Worm (Caenorhabditis elegans) whole organism, young adult: ENCODE measurements around the gene acs-4.

Source experiments
- B0261.1 ChIP-seq: sonication (generic microtip); optimal IDR thresholded peaks from 2 replicates; lab custom pipeline; 2016; ENCODE audit warnings: mild to moderate bottlenecking, missing genetic modification characterization, moderate library complexity, missing compliant biosample characterization
- B0336.3 ChIP-seq: fragments of 200-800 bp; sonication (Bioruptor generic); IDR thresholded peaks from 2 replicates; pipeline ENCODE4 v1.3.6; 2022; ENCODE audit warnings: missing genetic modification characterization, missing compliant biosample characterization
- F10E7.11 ChIP-seq: sonication (generic microtip); optimal IDR thresholded peaks from 2 replicates; lab custom pipeline; 2017; ENCODE audit warnings: mild to moderate bottlenecking, missing genetic modification characterization, moderate library complexity, missing compliant biosample characterization
- F23B12.7 ChIP-seq: sonication (generic microtip); optimal IDR thresholded peaks from 2 replicates; lab custom pipeline; 2017; ENCODE audit warnings: missing genetic modification characterization, mild to moderate bottlenecking, missing compliant biosample characterization, antibody characterized with exemption, moderate library complexity; ENCODE audit not compliant: insufficient read depth
- F33H1.4 ChIP-seq: fragments of 200-800 bp; sonication (Bioruptor generic); IDR thresholded peaks from 2 replicates; pipeline ENCODE4 v1.3.6; 2022; ENCODE audit warnings: missing genetic modification reagents, missing genetic modification characterization, missing compliant biosample characterization
- F57A8.1 ChIP-seq: fragments of 200-800 bp; sonication (Bioruptor generic); optimal IDR thresholded peaks from 2 replicates; lab custom pipeline; 2018; ENCODE audit warnings: mild to moderate bottlenecking, missing genetic modification characterization, moderate library complexity, missing compliant biosample characterization
- K11D2.4 ChIP-seq: fragments of 200-800 bp; sonication (Bioruptor generic); IDR thresholded peaks from 2 replicates; pipeline ENCODE4 v1.3.6; 2022; ENCODE audit warnings: missing genetic modification reagents, missing genetic modification characterization, missing compliant biosample characterization
- T07F8.4 ChIP-seq: sonication (generic microtip); optimal IDR thresholded peaks from 2 replicates; lab custom pipeline; 2016; ENCODE audit warnings: mild to moderate bottlenecking, missing genetic modification characterization, moderate library complexity, missing compliant biosample characterization
- akir-1 ChIP-seq: fragments of 200-800 bp; sonication (Bioruptor generic); optimal IDR thresholded peaks from 2 replicates; lab custom pipeline; 2018; ENCODE audit warnings: mild to moderate bottlenecking, missing genetic modification characterization, moderate library complexity, missing compliant biosample characterization
- aptf-3 ChIP-seq: fragments of 200-800 bp; sonication (Bioruptor generic); IDR thresholded peaks from 2 replicates; pipeline ENCODE4 v1.3.6; 2022; ENCODE audit warnings: missing genetic modification characterization, missing compliant biosample characterization
- attf-3 ChIP-seq: fragments of 200-800 bp; sonication (Bioruptor generic); conservative IDR thresholded peaks from 2 replicates; pipeline ENCODE4 v1.3.6; 2022; ENCODE audit warnings: missing genetic modification reagents, missing genetic modification characterization, missing compliant biosample characterization
- attf-6 ChIP-seq: fragments of 200-800 bp; sonication (Bioruptor generic); IDR thresholded peaks from 2 replicates; pipeline ENCODE4 v1.3.6; 2022; ENCODE audit warnings: missing genetic modification reagents, missing genetic modification characterization, missing compliant biosample characterization
- ccch-3 ChIP-seq: fragments of 200-800 bp; sonication (Bioruptor generic); optimal IDR thresholded peaks from 2 replicates; lab custom pipeline; 2018; ENCODE audit warnings: mild to moderate bottlenecking, missing genetic modification characterization, missing compliant biosample characterization
- cebp-1 ChIP-seq, 2 experiments: fragments of 200-800 bp in 1 of 2; sonication (Bioruptor generic) in 1 of 2; sonication (generic microtip) in 1 of 2; IDR thresholded peaks in 1 of 2; optimal IDR thresholded peaks in 1 of 2; 2 replicates each; pipeline versions ENCODE4 v1.3.6 to Lab custom; 2017 to 2022; ENCODE audit warnings: missing compliant biosample characterization in 2 of 2, missing genetic modification characterization in 2 of 2, mild to moderate bottlenecking in 1 of 2, missing genetic modification reagents in 1 of 2, moderate library complexity in 1 of 2
- ceh-79 ChIP-seq: sonication (generic microtip); optimal IDR thresholded peaks from 2 replicates; lab custom pipeline; 2017; ENCODE audit warnings: mild to moderate bottlenecking, missing genetic modification characterization, missing compliant biosample characterization
- ceh-91 ChIP-seq: fragments of 200-800 bp; sonication (Bioruptor generic); IDR thresholded peaks from 2 replicates; pipeline ENCODE4 v1.3.6; 2022; ENCODE audit warnings: missing genetic modification reagents, missing genetic modification characterization, missing compliant biosample characterization
- chd-7 ChIP-seq: sonication (generic microtip); optimal IDR thresholded peaks from 2 replicates; lab custom pipeline; 2016; ENCODE audit warnings: mild to moderate bottlenecking, missing genetic modification characterization, moderate library complexity, missing compliant biosample characterization
- die-1 ChIP-seq: sonication (generic microtip); optimal IDR thresholded peaks from 2 replicates; lab custom pipeline; 2016; ENCODE audit warnings: missing genotype, mild to moderate bottlenecking, missing genetic modification characterization, missing compliant biosample characterization
- dpl-1 ChIP-seq: fragments of 150-350 bp; optimal IDR thresholded peaks from 2 replicates; lab custom pipeline; 2014; ENCODE audit warnings: missing biosample characterization, missing genetic modification reagents, missing genetic modification characterization
- efl-1 ChIP-seq: fragments of 150-350 bp; optimal IDR thresholded peaks from 2 replicates; lab custom pipeline; 2014; ENCODE audit warnings: missing biosample characterization, missing genetic modification reagents, missing genetic modification characterization
- ekl-4 ChIP-seq: fragments of 200-800 bp; sonication (Bioruptor generic); IDR thresholded peaks from 2 replicates; pipeline ENCODE4 v1.3.6; 2022; ENCODE audit warnings: missing genetic modification reagents, missing genetic modification characterization, missing compliant biosample characterization
- hlh-26 ChIP-seq: fragments of 200-800 bp; sonication (Bioruptor generic); conservative IDR thresholded peaks from 2 replicates; pipeline ENCODE4 v1.3.6; 2022; ENCODE audit warnings: missing genetic modification reagents, missing genetic modification characterization, missing compliant biosample characterization
- hmg-1.2 ChIP-seq: fragments of 200-800 bp; sonication (Bioruptor generic); IDR thresholded peaks from 2 replicates; pipeline ENCODE4 v1.3.6; 2022; ENCODE audit warnings: missing genetic modification reagents, missing genetic modification characterization, missing compliant biosample characterization
- hrde-1 ChIP-seq: sonication (generic microtip); optimal IDR thresholded peaks from 2 replicates; lab custom pipeline; 2016; ENCODE audit warnings: missing genetic modification characterization, mild to moderate bottlenecking, missing compliant biosample characterization, moderate library complexity, missing genotype, missing genetic modification reagents, borderline replicate concordance
- let-526 ChIP-seq: fragments of 200-800 bp; sonication (Bioruptor generic); IDR thresholded peaks from 2 replicates; pipeline ENCODE4 v1.3.6; 2022; ENCODE audit warnings: missing genetic modification reagents, missing genetic modification characterization, missing compliant biosample characterization
- lin-54 ChIP-seq: fragments of 200-800 bp; sonication (Bioruptor generic); optimal IDR thresholded peaks from 2 replicates; lab custom pipeline; 2018; ENCODE audit warnings: mild to moderate bottlenecking, missing genetic modification characterization, missing compliant biosample characterization
- lsl-1 ChIP-seq: fragments of 200-800 bp; sonication (Bioruptor generic); optimal IDR thresholded peaks from 2 replicates; lab custom pipeline; 2018; ENCODE audit warnings: mild to moderate bottlenecking, missing genetic modification characterization, moderate library complexity, missing compliant biosample characterization
- lsy-27 ChIP-seq: sonication (generic microtip); optimal IDR thresholded peaks from 2 replicates; lab custom pipeline; 2017; ENCODE audit warnings: missing genetic modification characterization, mild to moderate bottlenecking, missing compliant biosample characterization, antibody characterized with exemption, missing genotype, borderline replicate concordance; ENCODE audit not compliant: insufficient read depth
- madf-6 ChIP-seq: fragments of 200-800 bp; sonication (Bioruptor generic); IDR thresholded peaks from 2 replicates; pipeline ENCODE4 v1.3.6; 2022; ENCODE audit warnings: missing genetic modification reagents, missing genetic modification characterization, missing compliant biosample characterization
- madf-8 ChIP-seq: fragments of 200-800 bp; sonication (Bioruptor generic); conservative IDR thresholded peaks from 2 replicates; pipeline ENCODE4 v1.3.6; 2022; ENCODE audit warnings: missing genetic modification reagents, missing genetic modification characterization, missing compliant biosample characterization
- mel-28 ChIP-seq: sonication (generic microtip); optimal IDR thresholded peaks from 2 replicates; lab custom pipeline; 2016; ENCODE audit warnings: borderline replicate concordance, mild to moderate bottlenecking, missing genetic modification characterization, missing compliant biosample characterization
- mes-4 ChIP-seq: sonication (generic microtip); optimal IDR thresholded peaks from 2 replicates; lab custom pipeline; 2016; ENCODE audit warnings: missing genotype, missing genetic modification characterization, missing compliant biosample characterization
- nfyb-1 ChIP-seq: fragments of 200-800 bp; sonication (Bioruptor generic); IDR thresholded peaks from 2 replicates; pipeline ENCODE4 v1.3.6; 2022; ENCODE audit warnings: missing genetic modification reagents, missing genetic modification characterization, missing compliant biosample characterization
- nhr-120 ChIP-seq: fragments of 200-800 bp; sonication (Bioruptor generic); IDR thresholded peaks from 2 replicates; pipeline ENCODE4 v1.3.6; 2022; ENCODE audit warnings: missing genetic modification characterization, missing compliant biosample characterization
- nhr-27 ChIP-seq: fragments of 200-800 bp; sonication (Bioruptor generic); optimal IDR thresholded peaks from 2 replicates; lab custom pipeline; 2018; ENCODE audit warnings: mild to moderate bottlenecking, missing genetic modification characterization, moderate library complexity, missing compliant biosample characterization
- rcor-1 ChIP-seq: fragments of 200-800 bp; sonication (Bioruptor generic); IDR thresholded peaks from 2 replicates; pipeline ENCODE4 v1.3.6; 2022; ENCODE audit warnings: missing genetic modification reagents, missing genetic modification characterization, missing compliant biosample characterization
- sea-2 ChIP-seq: fragments of 200-800 bp; sonication (Bioruptor generic); IDR thresholded peaks from 2 replicates; pipeline ENCODE4 v1.3.6; 2022; ENCODE audit warnings: missing genetic modification characterization, missing compliant biosample characterization
- snpc-1.1 ChIP-seq: sonication (generic microtip); optimal IDR thresholded peaks from 2 replicates; lab custom pipeline; 2017; ENCODE audit warnings: missing genetic modification characterization, mild to moderate bottlenecking, missing compliant biosample characterization, antibody characterized with exemption, moderate library complexity, missing genotype, missing genetic modification reagents; ENCODE audit not compliant: insufficient read depth
- snpc-4 ChIP-seq, 5 experiments: fragments of 150-350 bp in 1 of 5; sonication (generic microtip) in 4 of 5; optimal IDR thresholded peaks; 2 replicates each; lab custom pipeline; 2014 to 2018; ENCODE audit warnings: missing genetic modification characterization in 5 of 5, missing biosample characterization in 3 of 5, antibody characterized with exemption in 2 of 5, mild to moderate bottlenecking in 2 of 5, missing compliant biosample characterization in 2 of 5, missing genotype in 2 of 5, moderate library complexity in 2 of 5, missing genetic modification reagents in 1 of 5
- sptf-2 ChIP-seq: fragments of 200-800 bp; sonication (Bioruptor generic); optimal IDR thresholded peaks from 2 replicates; lab custom pipeline; 2018; ENCODE audit warnings: mild to moderate bottlenecking, missing genetic modification characterization, missing compliant biosample characterization
- tbp1 ChIP-seq: fragments of 200-800 bp; sonication (Bioruptor generic); optimal IDR thresholded peaks from 2 replicates; lab custom pipeline; 2018; ENCODE audit warnings: mild to moderate bottlenecking, missing genetic modification characterization, missing compliant biosample characterization
- unc-130 ChIP-seq: sonication (generic microtip); optimal IDR thresholded peaks from 2 replicates; lab custom pipeline; 2016; ENCODE audit warnings: missing genetic modification reagents, missing genetic modification characterization, missing compliant biosample characterization
- xnd-1 ChIP-seq: sonication (generic microtip); optimal IDR thresholded peaks from 2 replicates; lab custom pipeline; 2016; ENCODE audit warnings: missing genotype, missing genetic modification reagents, missing genetic modification characterization, missing compliant biosample characterization
- ztf-18 ChIP-seq: sonication (generic microtip); optimal IDR thresholded peaks from 2 replicates; lab custom pipeline; 2016; ENCODE audit warnings: missing genotype, mild to moderate bottlenecking, missing genetic modification characterization, missing compliant biosample characterization
- ztf-25 ChIP-seq: fragments of 200-800 bp; sonication (Bioruptor generic); IDR thresholded peaks from 2 replicates; pipeline ENCODE4 v1.3.6; 2022; ENCODE audit warnings: missing genetic modification reagents, missing genetic modification characterization, missing compliant biosample characterization
- ztf-26 ChIP-seq: sonication (generic microtip); optimal IDR thresholded peaks from 2 replicates; lab custom pipeline; 2017; ENCODE audit warnings: missing genetic modification characterization, missing compliant biosample characterization

acs-4 gene

DNA sequence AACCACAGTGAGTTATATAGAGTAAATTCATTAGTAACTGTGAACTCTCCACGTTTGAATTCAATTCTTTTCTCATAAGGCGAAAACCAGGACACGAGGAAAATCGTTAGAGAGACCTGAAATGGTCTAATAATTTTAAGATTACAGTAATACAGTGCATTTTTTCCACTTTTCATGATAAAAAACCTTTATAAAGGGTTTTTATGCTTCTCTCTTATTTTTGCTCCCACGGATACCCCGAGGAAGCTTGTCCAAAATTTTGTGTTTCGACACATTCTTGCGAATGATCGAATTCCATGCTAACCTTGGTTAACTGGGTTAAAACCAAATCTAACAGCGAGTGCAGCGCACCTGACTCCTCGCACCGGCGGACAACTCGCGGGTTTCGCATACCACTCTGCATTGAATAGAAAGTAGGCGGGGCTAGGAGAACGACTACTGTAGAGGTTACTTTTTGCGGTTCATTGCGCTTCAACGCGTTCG, 27.4 kb upstream of the acs-4 start:
- TF ChIP-seq ekl-4 (GFP tag; lab: Robert Waterston, UW): peak; percentile 73
- no peak for TF ChIP-seq efl-1 (GFP tag; lab: Kevin White, UChicago)
- TF ChIP-seq mel-28 (tag; lab: Kevin White, UChicago): no peak
- peak; percentile 31; the same call in 1 of the 2 replicates for TF ChIP-seq madf-8 (GFP tag; lab: Robert Waterston, UW)
- TF ChIP-seq attf-6: peak; percentile 95
- TF ChIP-seq F33H1.4 (GFP tag; lab: Robert Waterston, UW): peak; percentile 51
- TF ChIP-seq hmg-1.2 (GFP tag; lab: Robert Waterston, UW): peak; percentile 88
- peak; percentile 55; the same call in 1 of the 2 replicates for TF ChIP-seq rcor-1 (GFP tag; lab: Robert Waterston, UW)
- no peak for TF ChIP-seq sptf-2
- no peak for TF ChIP-seq ceh-79 (tag; lab: Kevin White, UChicago)
- no peak for TF ChIP-seq die-1 (tag; lab: Kevin White, UChicago)
- TF ChIP-seq snpc-1.1 (tag; lab: Kevin White, UChicago): peak; percentile 98
- TF ChIP-seq nhr-120 (GFP tag; lab: Robert Waterston, UW): no peak
- TF ChIP-seq chd-7 (tag; lab: Kevin White, UChicago): no peak
- TF ChIP-seq lin-54 (GFP tag; lab: Kevin White, UChicago): peak; percentile 67
- no peak for TF ChIP-seq ztf-26 (tag; lab: Kevin White, UChicago)
- peak; percentile 45 for TF ChIP-seq unc-130 (GFP tag; lab: Kevin White, UChicago)
- TF ChIP-seq dpl-1: no peak
- TF ChIP-seq hrde-1 (tag; lab: Kevin White, UChicago): peak; percentile 75
- no peak for TF ChIP-seq ccch-3 (GFP tag; lab: Kevin White, UChicago)
- peak; percentile 50; the same call in 1 of the 2 replicates for TF ChIP-seq attf-3 (GFP tag; lab: Robert Waterston, UW)
- TF ChIP-seq cebp-1 (GFP tag; IDR thresholded peaks at IDR 0.05; lab: Robert Waterston, UW): no peak
- TF ChIP-seq cebp-1 (tag; optimal IDR thresholded peaks at IDR 0.05; lab: Kevin White, UChicago): no peak
- TF ChIP-seq xnd-1 (tag; lab: Kevin White, UChicago): no peak
- TF ChIP-seq tbp1: peak; percentile 78
- no peak for TF ChIP-seq F57A8.1 (GFP tag; lab: Kevin White, UChicago)
- TF ChIP-seq ceh-91: 0 out of 2 replicates have a peak, but pooled peaks have one; percentile 18
- TF ChIP-seq snpc-4 (GFP tag; optimal IDR thresholded peaks at IDR 0.05; lab: Kevin White, UChicago): peak; percentile 94
- peak; percentile 94 to 98 (median 96) for TF ChIP-seq snpc-4 (tag; optimal IDR thresholded peaks at IDR 0.05; lab: Kevin White, UChicago)
- no peak for TF ChIP-seq ztf-25 (GFP tag; lab: Robert Waterston, UW)
- TF ChIP-seq lsl-1 (GFP tag; lab: Kevin White, UChicago): peak; percentile 67
- no peak for TF ChIP-seq F10E7.11 (tag; lab: Kevin White, UChicago)
- TF ChIP-seq sea-2: no peak
- no peak for TF ChIP-seq aptf-3 (GFP tag; lab: Robert Waterston, UW)
- TF ChIP-seq ztf-18 (tag; lab: Kevin White, UChicago): peak; percentile 24
- no peak for TF ChIP-seq K11D2.4 (GFP tag; lab: Robert Waterston, UW)
- TF ChIP-seq nfyb-1: peak; percentile 72
- TF ChIP-seq madf-6: peak; percentile 78
- no peak for TF ChIP-seq akir-1
- no peak for TF ChIP-seq B0261.1 (tag; lab: Kevin White, UChicago)
- peak; percentile 66; the same call in 1 of the 2 replicates for TF ChIP-seq B0336.3 (GFP tag; lab: Robert Waterston, UW)
- TF ChIP-seq mes-4 (tag; lab: Kevin White, UChicago): no peak
- TF ChIP-seq T07F8.4 (tag; lab: Kevin White, UChicago): no peak
- no peak for TF ChIP-seq F23B12.7 (tag; lab: Kevin White, UChicago)
- no peak for TF ChIP-seq nhr-27 (tag; lab: Kevin White, UChicago)
- no peak for TF ChIP-seq hlh-26 (GFP tag; lab: Robert Waterston, UW)
- TF ChIP-seq lsy-27 (tag; lab: Kevin White, UChicago): no peak
- TF ChIP-seq let-526: no peak
